Worm (Caenorhabditis elegans) whole organism, young adult: Measurements from ENCODE around the gene plk-3.
A peak's percentile ranks its signal among the peaks of the same experiment; 100 is the strongest.

Experiments
- C06A6.2 ChIP-seq: fragments of 200-800 bp; sonication (Bioruptor generic); conservative IDR thresholded peaks from 2 replicates; pipeline ENCODE4 v1.3.6; 2022; ENCODE audit warnings: missing genetic modification characterization, missing compliant biosample characterization
- F22D6.2 ChIP-seq: sonication (generic microtip); optimal IDR thresholded peaks from 2 replicates; lab custom pipeline; 2016; ENCODE audit warnings: mild to moderate bottlenecking, missing genetic modification characterization, missing compliant biosample characterization
- F33H1.4 ChIP-seq: fragments of 200-800 bp; sonication (Bioruptor generic); IDR thresholded peaks from 2 replicates; pipeline ENCODE4 v1.3.6; 2022; ENCODE audit warnings: missing genetic modification reagents, missing genetic modification characterization, missing compliant biosample characterization
- F39B2.1 ChIP-seq: fragments of 200-800 bp; sonication (Bioruptor generic); IDR thresholded peaks from 2 replicates; pipeline ENCODE4 v1.3.6; 2022; ENCODE audit warnings: missing genetic modification reagents, missing genetic modification characterization, missing compliant biosample characterization
- F49E8.2 ChIP-seq: sonication (generic microtip); optimal IDR thresholded peaks from 3 replicates; lab custom pipeline; 2017; ENCODE audit warnings: missing genetic modification characterization, mild to moderate bottlenecking, missing compliant biosample characterization, antibody characterized with exemption, moderate library complexity; ENCODE audit not compliant: insufficient read depth
- F57A8.1 ChIP-seq: fragments of 200-800 bp; sonication (Bioruptor generic); optimal IDR thresholded peaks from 2 replicates; lab custom pipeline; 2018; ENCODE audit warnings: mild to moderate bottlenecking, missing genetic modification characterization, moderate library complexity, missing compliant biosample characterization
- akir-1 ChIP-seq: fragments of 200-800 bp; sonication (Bioruptor generic); optimal IDR thresholded peaks from 2 replicates; lab custom pipeline; 2018; ENCODE audit warnings: mild to moderate bottlenecking, missing genetic modification characterization, moderate library complexity, missing compliant biosample characterization
- athp-1 ChIP-seq: sonication (generic microtip); optimal IDR thresholded peaks from 2 replicates; lab custom pipeline; 2017; ENCODE audit warnings: mild to moderate bottlenecking, missing genetic modification characterization, missing compliant biosample characterization
- ccch-3 ChIP-seq: fragments of 200-800 bp; sonication (Bioruptor generic); optimal IDR thresholded peaks from 2 replicates; lab custom pipeline; 2018; ENCODE audit warnings: mild to moderate bottlenecking, missing genetic modification characterization, missing compliant biosample characterization
- cebp-2 ChIP-seq: fragments of 200-800 bp; sonication (Bioruptor generic); IDR thresholded peaks from 2 replicates; pipeline ENCODE4 v1.3.6; 2022; ENCODE audit warnings: missing genetic modification characterization, missing compliant biosample characterization
- ceh-100 ChIP-seq: fragments of 200-800 bp; sonication (Bioruptor generic); IDR thresholded peaks from 2 replicates; pipeline ENCODE4 v1.3.6; 2022; ENCODE audit warnings: missing genetic modification reagents, missing genetic modification characterization, missing compliant biosample characterization
- ceh-27 ChIP-seq: fragments of 200-800 bp; sonication (Bioruptor generic); optimal IDR thresholded peaks from 2 replicates; lab custom pipeline; 2018; ENCODE audit warnings: mild to moderate bottlenecking, missing genetic modification characterization, moderate library complexity, missing compliant biosample characterization
- die-1 ChIP-seq: sonication (generic microtip); optimal IDR thresholded peaks from 2 replicates; lab custom pipeline; 2016; ENCODE audit warnings: missing genotype, mild to moderate bottlenecking, missing genetic modification characterization, missing compliant biosample characterization
- dox-1 ChIP-seq: fragments of 200-800 bp; sonication (Bioruptor generic); IDR thresholded peaks from 2 replicates; pipeline ENCODE4 v1.3.6; 2022; ENCODE audit warnings: missing genetic modification reagents, missing genetic modification characterization, missing compliant biosample characterization
- efl-1 ChIP-seq: fragments of 150-350 bp; optimal IDR thresholded peaks from 2 replicates; lab custom pipeline; 2014; ENCODE audit warnings: missing biosample characterization, missing genetic modification reagents, missing genetic modification characterization
- egl-44 ChIP-seq: fragments of 200-800 bp; sonication (Bioruptor generic); IDR thresholded peaks from 2 replicates; pipeline ENCODE4 v1.3.6; 2022; ENCODE audit warnings: missing genetic modification reagents, missing genetic modification characterization, missing compliant biosample characterization
- ets-4 ChIP-seq: fragments of 200-800 bp; sonication (Bioruptor generic); optimal IDR thresholded peaks from 2 replicates; lab custom pipeline; 2018; ENCODE audit warnings: mild to moderate bottlenecking, missing genetic modification characterization, missing compliant biosample characterization
- fkh-3 ChIP-seq: sonication (generic microtip); optimal IDR thresholded peaks from 2 replicates; lab custom pipeline; 2016; ENCODE audit warnings: mild to moderate bottlenecking, missing genetic modification characterization, missing compliant biosample characterization
- hlh-12 ChIP-seq: sonication (generic microtip); optimal IDR thresholded peaks from 2 replicates; lab custom pipeline; 2016; ENCODE audit warnings: missing genetic modification characterization, missing compliant biosample characterization
- hlh-26 ChIP-seq: fragments of 200-800 bp; sonication (Bioruptor generic); conservative IDR thresholded peaks from 2 replicates; pipeline ENCODE4 v1.3.6; 2022; ENCODE audit warnings: missing genetic modification reagents, missing genetic modification characterization, missing compliant biosample characterization
- hmg-1.2 ChIP-seq: fragments of 200-800 bp; sonication (Bioruptor generic); IDR thresholded peaks from 2 replicates; pipeline ENCODE4 v1.3.6; 2022; ENCODE audit warnings: missing genetic modification reagents, missing genetic modification characterization, missing compliant biosample characterization
- hmg-20 ChIP-seq: fragments of 200-800 bp; sonication (Bioruptor generic); IDR thresholded peaks from 2 replicates; pipeline ENCODE4 v1.3.6; 2022; ENCODE audit warnings: missing genetic modification reagents, missing genetic modification characterization, missing compliant biosample characterization
- hrde-1 ChIP-seq: sonication (generic microtip); optimal IDR thresholded peaks from 2 replicates; lab custom pipeline; 2016; ENCODE audit warnings: missing genetic modification characterization, mild to moderate bottlenecking, missing compliant biosample characterization, moderate library complexity, missing genotype, missing genetic modification reagents, borderline replicate concordance
- let-607 ChIP-seq, 2 experiments: fragments of 200-800 bp in 1 of 2; sonication (Bioruptor generic) in 1 of 2; sonication (generic microtip) in 1 of 2; optimal IDR thresholded peaks; 2 replicates each; lab custom pipeline; 2016 to 2018; ENCODE audit warnings: mild to moderate bottlenecking in 2 of 2, missing compliant biosample characterization in 2 of 2, missing genetic modification characterization in 2 of 2, moderate library complexity in 2 of 2, missing genotype in 1 of 2
- lin-35 ChIP-seq, 3 experiments: fragments of 150-350 bp in 2 of 3; sonication (generic microtip) in 1 of 3; optimal IDR thresholded peaks; 2 replicates each; lab custom pipeline; 2014 to 2018; ENCODE audit warnings: missing biosample characterization in 3 of 3, missing genetic modification characterization in 3 of 3, missing genetic modification reagents in 3 of 3
- lin-54 ChIP-seq: fragments of 200-800 bp; sonication (Bioruptor generic); optimal IDR thresholded peaks from 2 replicates; lab custom pipeline; 2018; ENCODE audit warnings: mild to moderate bottlenecking, missing genetic modification characterization, missing compliant biosample characterization
- lir-1 ChIP-seq: fragments of 200-800 bp; sonication (Bioruptor generic); conservative IDR thresholded peaks from 2 replicates; pipeline ENCODE4 v1.3.6; 2022; ENCODE audit warnings: missing genetic modification reagents, missing genetic modification characterization, missing compliant biosample characterization
- madf-8 ChIP-seq: fragments of 200-800 bp; sonication (Bioruptor generic); conservative IDR thresholded peaks from 2 replicates; pipeline ENCODE4 v1.3.6; 2022; ENCODE audit warnings: missing genetic modification reagents, missing genetic modification characterization, missing compliant biosample characterization
- mcd-1 ChIP-seq: fragments of 200-800 bp; sonication (Bioruptor generic); IDR thresholded peaks from 2 replicates; pipeline ENCODE4 v1.3.6; 2022; ENCODE audit warnings: missing genetic modification reagents, missing genetic modification characterization, missing compliant biosample characterization
- mel-28 ChIP-seq: sonication (generic microtip); optimal IDR thresholded peaks from 2 replicates; lab custom pipeline; 2016; ENCODE audit warnings: borderline replicate concordance, mild to moderate bottlenecking, missing genetic modification characterization, missing compliant biosample characterization
- nfyb-1 ChIP-seq: fragments of 200-800 bp; sonication (Bioruptor generic); IDR thresholded peaks from 2 replicates; pipeline ENCODE4 v1.3.6; 2022; ENCODE audit warnings: missing genetic modification reagents, missing genetic modification characterization, missing compliant biosample characterization
- nhr-179 ChIP-seq: sonication (generic microtip); optimal IDR thresholded peaks from 2 replicates; lab custom pipeline; 2016; ENCODE audit warnings: mild to moderate bottlenecking, missing genetic modification characterization, missing compliant biosample characterization
- nhr-80 ChIP-seq: sonication (generic microtip); optimal IDR thresholded peaks from 2 replicates; lab custom pipeline; 2016; ENCODE audit warnings: missing genetic modification characterization, missing compliant biosample characterization
- nhr-90 ChIP-seq: sonication (generic microtip); optimal IDR thresholded peaks from 2 replicates; lab custom pipeline; 2016; ENCODE audit warnings: missing genotype, mild to moderate bottlenecking, missing genetic modification characterization, missing compliant biosample characterization
- rcor-1 ChIP-seq: fragments of 200-800 bp; sonication (Bioruptor generic); IDR thresholded peaks from 2 replicates; pipeline ENCODE4 v1.3.6; 2022; ENCODE audit warnings: missing genetic modification reagents, missing genetic modification characterization, missing compliant biosample characterization
- rec-8 ChIP-seq, 2 experiments: sonication (generic microtip); optimal IDR thresholded peaks; 2 replicates each; lab custom pipeline; 2016; ENCODE audit warnings: mild to moderate bottlenecking in 2 of 2, missing genetic modification characterization in 2 of 2, missing genetic modification reagents in 2 of 2, missing genotype in 2 of 2, missing biosample characterization in 1 of 2, missing compliant biosample characterization in 1 of 2, moderate library complexity in 1 of 2
- snpc-4 ChIP-seq, 5 experiments: fragments of 150-350 bp in 1 of 5; sonication (generic microtip) in 4 of 5; optimal IDR thresholded peaks; 2 replicates each; lab custom pipeline; 2014 to 2018; ENCODE audit warnings: missing genetic modification characterization in 5 of 5, missing biosample characterization in 3 of 5, antibody characterized with exemption in 2 of 5, mild to moderate bottlenecking in 2 of 5, missing compliant biosample characterization in 2 of 5, missing genotype in 2 of 5, moderate library complexity in 2 of 5, missing genetic modification reagents in 1 of 5
- tbp1 ChIP-seq: fragments of 200-800 bp; sonication (Bioruptor generic); optimal IDR thresholded peaks from 2 replicates; lab custom pipeline; 2018; ENCODE audit warnings: mild to moderate bottlenecking, missing genetic modification characterization, missing compliant biosample characterization
- zfh-2 ChIP-seq: fragments of 200-800 bp; sonication (Bioruptor generic); conservative IDR thresholded peaks from 2 replicates; pipeline ENCODE4 v1.3.6; 2022; ENCODE audit warnings: missing genetic modification reagents, missing genetic modification characterization, missing compliant biosample characterization
- ztf-18 ChIP-seq: sonication (generic microtip); optimal IDR thresholded peaks from 2 replicates; lab custom pipeline; 2016; ENCODE audit warnings: missing genotype, mild to moderate bottlenecking, missing genetic modification characterization, missing compliant biosample characterization
- ztf-25 ChIP-seq: fragments of 200-800 bp; sonication (Bioruptor generic); IDR thresholded peaks from 2 replicates; pipeline ENCODE4 v1.3.6; 2022; ENCODE audit warnings: missing genetic modification reagents, missing genetic modification characterization, missing compliant biosample characterization

The plk-3 gene

DNA sequence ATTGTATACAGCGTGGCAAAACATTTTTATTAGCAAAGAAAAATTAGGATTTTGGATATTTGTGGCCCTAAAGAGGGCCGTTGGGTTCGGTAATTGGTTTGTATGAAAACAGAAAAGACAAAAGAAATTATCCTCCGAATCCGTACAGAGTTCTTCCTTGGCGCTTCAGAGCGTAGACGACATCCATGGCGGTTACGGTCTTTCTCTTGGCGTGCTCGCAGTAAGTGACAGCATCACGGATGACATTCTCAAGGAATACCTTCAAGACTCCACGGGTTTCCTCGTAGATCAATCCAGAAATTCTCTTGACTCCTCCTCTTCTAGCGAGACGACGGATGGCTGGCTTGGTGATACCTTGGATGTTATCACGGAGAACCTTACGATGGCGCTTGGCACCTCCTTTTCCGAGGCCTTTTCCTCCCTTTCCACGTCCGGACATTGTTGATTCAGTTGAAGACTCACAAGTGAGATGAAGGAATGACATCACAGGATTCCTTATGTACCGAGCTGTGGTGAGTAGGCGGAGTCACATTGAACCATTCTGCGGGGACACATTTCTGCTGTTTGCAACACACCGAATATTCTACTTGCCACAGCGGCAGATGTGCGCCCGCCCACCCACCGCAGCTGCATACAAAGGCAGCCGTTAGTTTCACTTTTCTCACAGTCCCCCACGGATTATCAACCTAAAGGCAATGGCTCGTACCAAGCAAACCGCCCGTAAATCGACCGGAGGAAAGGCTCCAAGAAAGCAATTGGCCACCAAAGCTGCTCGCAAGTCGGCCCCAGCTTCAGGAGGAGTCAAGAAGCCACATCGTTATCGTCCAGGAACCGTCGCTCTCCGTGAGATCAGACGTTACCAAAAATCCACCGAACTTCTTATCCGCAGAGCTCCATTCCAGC lies 14.8 kb upstream of the plk-3 start, which contains the start of the genes his-60 and his-59 (continued):
- TF ChIP-seq mel-28 (tag; lab: Kevin White, UChicago) = no peak

DNA sequence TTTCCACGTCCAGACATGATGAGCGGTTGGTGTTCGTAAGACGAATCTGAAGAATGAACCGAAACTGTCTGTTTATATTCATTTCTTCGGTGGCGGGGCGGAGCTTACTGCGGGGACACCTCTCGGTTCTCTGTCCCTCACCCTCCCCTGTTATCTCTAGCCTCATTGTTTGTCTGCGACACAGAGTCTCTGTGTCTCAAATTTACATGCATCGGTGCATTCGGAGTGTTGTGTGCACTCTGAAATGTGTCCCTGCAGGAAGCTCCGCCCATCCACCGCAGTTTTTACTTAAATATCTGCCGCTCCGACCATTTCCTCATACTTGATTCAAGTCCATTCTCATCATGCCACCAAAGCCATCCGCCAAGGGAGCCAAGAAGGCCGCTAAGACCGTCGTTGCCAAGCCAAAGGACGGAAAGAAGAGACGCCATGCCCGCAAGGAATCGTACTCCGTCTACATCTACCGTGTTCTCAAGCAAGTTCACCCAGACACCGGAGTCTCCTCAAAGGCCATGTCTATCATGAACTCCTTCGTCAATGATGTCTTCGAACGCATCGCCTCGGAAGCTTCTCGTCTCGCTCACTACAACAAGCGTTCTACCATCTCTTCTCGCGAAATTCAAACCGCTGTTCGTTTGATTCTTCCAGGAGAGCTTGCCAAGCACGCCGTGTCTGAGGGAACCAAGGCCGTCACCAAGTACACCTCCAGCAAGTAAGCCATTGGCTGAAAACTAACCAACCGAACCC lies 13.4 kb upstream of the plk-3 start, which contains the start of the genes his-61 and his-62:
Gene his-61 (minus strand): TSS at position 17 of the 747 bp plus-strand sequence.
Gene his-62 (plus strand): TSS at position 345 of the 747 bp plus-strand sequence.
- TF ChIP-seq nfyb-1 (GFP tag; lab: Robert Waterston, UW) (0 out of 2 replicates have a peak, but pooled peaks have one; percentile 22), ztf-18 (tag; lab: Kevin White, UChicago) (peak; percentile 29), ceh-100 (GFP tag; lab: Robert Waterston, UW) (peak; percentile 53), nhr-90 (peak; percentile 42), F57A8.1 (no peak), hmg-20 (no peak), nhr-80 (tag; lab: Kevin White, UChicago) (peak; percentile 73), snpc-4 (GFP tag; optimal IDR thresholded peaks at IDR 0.05; lab: Kevin White, UChicago) (no peak), snpc-4 (tag; optimal IDR thresholded peaks at IDR 0.05; lab: Kevin White, UChicago) (peak; percentile 4 to 74 (median 61)), hrde-1 (tag; lab: Kevin White, UChicago) (peak; percentile 20), lir-1 (no peak), zfh-2 (no peak), F39B2.1 (peak; percentile 98), efl-1 (GFP tag; lab: Kevin White, UChicago) (no peak), C06A6.2 (GFP tag; lab: Robert Waterston, UW) (no peak), F49E8.2 (peak; percentile 89), die-1 (no peak), cebp-2 (GFP tag; lab: Robert Waterston, UW) (peak; percentile 62; the same call in 1 of the 2 replicates), dox-1 (peak; percentile 82), rcor-1 (GFP tag; lab: Robert Waterston, UW) (peak; percentile 9; the same call in 1 of the 2 replicates), ceh-27 (GFP tag; lab: Kevin White, UChicago) (no peak), lin-54 (no peak), athp-1 (tag; lab: Kevin White, UChicago) (no peak), ets-4 (GFP tag; lab: Kevin White, UChicago) (no peak), hmg-1.2 (peak; percentile 80), rec-8 (tag; optimal IDR thresholded peaks at IDR 0.05; lab: Kevin White, UChicago) (no peak), fkh-3 (no peak), akir-1 (GFP tag; lab: Kevin White, UChicago) (no peak), ccch-3 (GFP tag; lab: Kevin White, UChicago) (no peak), ztf-25 (no peak), tbp1 (GFP tag; lab: Kevin White, UChicago) (peak; percentile 71), lin-35 (GFP tag; optimal IDR thresholded peaks at IDR 0.05; lab: Kevin White, UChicago) (no peak), hlh-12 (tag; lab: Kevin White, UChicago) (no peak), let-607 (tag; optimal IDR thresholded peaks at IDR 0.05; lab: Kevin White, UChicago) (no peak), egl-44 (GFP tag; lab: Robert Waterston, UW) (0 out of 2 replicates have a peak, but pooled peaks have one; percentile 58), hlh-26 (GFP tag; lab: Robert Waterston, UW) (no peak), nhr-179 (tag; lab: Kevin White, UChicago) (no peak), F22D6.2 (no peak), madf-8 (GFP tag; lab: Robert Waterston, UW) (0 out of 2 replicates have a peak, but pooled peaks have one; percentile 26), mcd-1 (peak; percentile 51), F33H1.4 (GFP tag; lab: Robert Waterston, UW) (peak; percentile 10; the same call in 1 of the 2 replicates)
